Fruit fly (Drosophila melanogaster) whole organism, embryonic: ENCODE data around the gene qless.

Experiments
- Asciz ChIP-seq: fragments of 200-800 bp; sonication (Bioruptor generic); optimal IDR thresholded peaks from 2 replicates; lab custom pipeline; 2017; ENCODE audit warnings: missing biosample characterization, mild to moderate bottlenecking, missing genetic modification characterization, missing genetic modification reagents
- Awh ChIP-seq: fragments of 200-800 bp; sonication (Bioruptor generic); IDR thresholded peaks from 2 replicates; pipeline ENCODE4, ENCODE4 v1.3.6; 2022; ENCODE audit warnings: missing biosample characterization, missing genetic modification characterization
- Bgb ChIP-seq: fragments of 200-800 bp; sonication (Bioruptor generic); IDR thresholded peaks from 2 replicates; pipeline ENCODE4 v1.3.6; 2022; ENCODE audit warnings: missing biosample characterization, missing genetic modification characterization; ENCODE audit not compliant: partially characterized antibody
- CG10274 ChIP-seq: fragments of 200-800 bp; sonication (Bioruptor generic); optimal IDR thresholded peaks from 3 replicates; lab custom pipeline; 2017; ENCODE audit warnings: missing biosample characterization, mild to moderate bottlenecking, missing genetic modification characterization
- CG10543 ChIP-seq: fragments of 200-800 bp; sonication (Bioruptor generic); optimal IDR thresholded peaks from 3 replicates; lab custom pipeline; 2017; ENCODE audit warnings: missing biosample characterization, mild to moderate bottlenecking, missing genetic modification characterization, moderate library complexity
- CG12071 ChIP-seq: fragments of 200-800 bp; sonication (Bioruptor generic); optimal IDR thresholded peaks from 3 replicates; lab custom pipeline; 2018; ENCODE audit warnings: missing biosample characterization, mild to moderate bottlenecking, missing genetic modification characterization
- CG12219 ChIP-seq: fragments of 200-800 bp; sonication (Bioruptor generic); optimal IDR thresholded peaks from 3 replicates; lab custom pipeline; 2018; ENCODE audit warnings: missing biosample characterization, mild to moderate bottlenecking, missing genetic modification characterization
- CG14014 ChIP-seq: fragments of 200-800 bp; sonication (Bioruptor generic); IDR thresholded peaks from 2 replicates; pipeline ENCODE4 v1.3.6; 2022; ENCODE audit warnings: missing biosample characterization, missing genetic modification characterization
- CG15601 ChIP-seq: fragments of 200-800 bp; sonication (Bioruptor generic); optimal IDR thresholded peaks from 3 replicates; lab custom pipeline; 2019; ENCODE audit warnings: missing biosample characterization, mild to moderate bottlenecking, missing genetic modification characterization, moderate library complexity
- CG1603 ChIP-seq: fragments of 200-800 bp; sonication (Bioruptor generic); optimal IDR thresholded peaks from 2 replicates; lab custom pipeline; 2019; ENCODE audit warnings: missing biosample characterization, mild to moderate bottlenecking, missing genetic modification characterization, moderate library complexity
- CG17328 ChIP-seq: fragments of 200-800 bp; sonication (Bioruptor generic); IDR thresholded peaks from 2 replicates; pipeline ENCODE4 v1.3.6; 2022; ENCODE audit warnings: missing biosample characterization, missing genetic modification characterization
- CG30403 ChIP-seq: fragments of 200-800 bp; sonication (Bioruptor generic); optimal IDR thresholded peaks from 3 replicates; lab custom pipeline; 2016; ENCODE audit warnings: missing biosample characterization, missing genetic modification characterization
- CG32532 ChIP-seq: fragments of 200-800 bp; sonication (Bioruptor generic); IDR thresholded peaks from 2 replicates; pipeline ENCODE4 v1.3.6; 2022; ENCODE audit warnings: missing biosample characterization, missing genetic modification characterization
- CG32767 ChIP-seq: fragments of 200-800 bp; sonication (Bioruptor generic); IDR thresholded peaks from 2 replicates; pipeline ENCODE4 v1.3.6; 2022; ENCODE audit warnings: missing biosample characterization, missing genetic modification characterization
- CG3407 ChIP-seq: fragments of 200-800 bp; sonication (Bioruptor generic); optimal IDR thresholded peaks from 2 replicates; lab custom pipeline; 2018; ENCODE audit warnings: missing biosample characterization, mild to moderate bottlenecking, missing genetic modification characterization
- CG34422 ChIP-seq: fragments of 200-800 bp; sonication (Bioruptor generic); IDR thresholded peaks from 3 replicates; pipeline ENCODE4 v1.3.6; 2022; ENCODE audit warnings: missing biosample characterization, missing genetic modification characterization
- CG5180 ChIP-seq: fragments of 200-800 bp; sonication (Bioruptor generic); optimal IDR thresholded peaks from 3 replicates; lab custom pipeline; 2017; ENCODE audit warnings: missing biosample characterization, missing genetic modification characterization, mild to moderate bottlenecking, moderate library complexity, missing genetic modification reagents
- CG6654 ChIP-seq: fragments of 200-800 bp; sonication (Bioruptor generic); optimal IDR thresholded peaks from 2 replicates; lab custom pipeline; 2017; ENCODE audit warnings: missing biosample characterization, mild to moderate bottlenecking, missing genetic modification characterization
- CG6813 ChIP-seq: fragments of 200-800 bp; sonication (Bioruptor generic); optimal IDR thresholded peaks from 2 replicates; lab custom pipeline; 2017; ENCODE audit warnings: missing biosample characterization, missing genetic modification characterization, mild to moderate bottlenecking, moderate library complexity, missing genetic modification reagents
- CG7963 ChIP-seq: fragments of 200-800 bp; sonication (Bioruptor generic); IDR thresholded peaks from 3 replicates; pipeline ENCODE4 v1.3.6; 2022; ENCODE audit warnings: missing biosample characterization, missing genetic modification characterization; ENCODE audit not compliant: partially characterized antibody
- CG8281 ChIP-seq: fragments of 200-800 bp; sonication (Bioruptor generic); optimal IDR thresholded peaks from 2 replicates; lab custom pipeline; 2018; ENCODE audit warnings: missing biosample characterization, mild to moderate bottlenecking, missing genetic modification characterization, moderate library complexity
- CG8359 ChIP-seq: fragments of 200-800 bp; sonication (Bioruptor generic); optimal IDR thresholded peaks from 2 replicates; lab custom pipeline; 2017; ENCODE audit warnings: missing biosample characterization, mild to moderate bottlenecking, missing genetic modification characterization, borderline replicate concordance
- CG9932 ChIP-seq: fragments of 200-800 bp; sonication (Bioruptor generic); IDR thresholded peaks from 2 replicates; pipeline ENCODE4 v1.3.6; 2022; ENCODE audit warnings: missing biosample characterization, missing genetic modification characterization
- Deaf1 ChIP-seq: fragments of 200-800 bp; optimal IDR thresholded peaks from 3 replicates; lab custom pipeline; 2019; ENCODE audit warnings: missing biosample characterization, mild to moderate bottlenecking, missing genetic modification characterization, moderate library complexity
- Eip74EF ChIP-seq, 2 experiments: fragments of 200-800 bp in 1 of 2; fragments of >200 bp in 1 of 2; sonication (Bioruptor generic) in 1 of 2; optimal IDR thresholded peaks; 2 replicates each; lab custom pipeline; 2017 to 2019; ENCODE audit warnings: missing biosample characterization in 2 of 2, missing genetic modification characterization in 2 of 2, mild to moderate bottlenecking in 1 of 2, moderate library complexity in 1 of 2
- Ets97D ChIP-seq: fragments of 200-800 bp; sonication (Bioruptor generic); optimal IDR thresholded peaks from 3 replicates; lab custom pipeline; 2016; ENCODE audit warnings: missing biosample characterization, missing genetic modification characterization
- Gsc ChIP-seq: fragments of 200-800 bp; sonication (Bioruptor generic); IDR thresholded peaks from 2 replicates; pipeline ENCODE4 v1.3.6; 2022; ENCODE audit warnings: missing biosample characterization, missing genetic modification characterization
- Hr39 ChIP-seq: fragments of >200 bp; optimal IDR thresholded peaks from 2 replicates; lab custom pipeline; 2017
- Hr78 ChIP-seq, 2 experiments: fragments of 200-800 bp in 1 of 2; fragments of >200 bp in 1 of 2; sonication (Bioruptor generic) in 1 of 2; optimal IDR thresholded peaks; 2 replicates each; lab custom pipeline; 2017 to 2019; ENCODE audit warnings: missing biosample characterization in 2 of 2, missing genetic modification characterization in 2 of 2, mild to moderate bottlenecking in 1 of 2, moderate library complexity in 1 of 2
- Oaz ChIP-seq: fragments of 200-800 bp; sonication (Bioruptor generic); IDR thresholded peaks from 2 replicates; pipeline ENCODE4 v1.3.6; 2022; ENCODE audit warnings: missing biosample characterization, missing genetic modification characterization
- Pdp1 ChIP-seq, 2 experiments: fragments of 200-800 bp; sonication (Bioruptor generic); optimal IDR thresholded peaks; 3 replicates each; lab custom pipeline; 2016; ENCODE audit warnings: missing biosample characterization in 2 of 2, missing genetic modification characterization in 2 of 2, mild to moderate bottlenecking in 1 of 2, moderate library complexity in 1 of 2
- Sin3A ChIP-seq: fragments of >200 bp; optimal IDR thresholded peaks from 2 replicates; lab custom pipeline; 2018
- Sox102F ChIP-seq: fragments of 200-800 bp; sonication (Bioruptor generic); optimal IDR thresholded peaks from 2 replicates; lab custom pipeline; 2018; ENCODE audit warnings: missing biosample characterization, mild to moderate bottlenecking, missing genetic modification characterization, moderate library complexity
- Sry-δ ChIP-seq: fragments of 200-800 bp; sonication (Bioruptor generic); optimal IDR thresholded peaks from 2 replicates; lab custom pipeline; 2016; ENCODE audit warnings: missing biosample characterization, missing genetic modification characterization
- Xrp1 ChIP-seq: fragments of 200-800 bp; sonication (Bioruptor generic); IDR thresholded peaks from 2 replicates; pipeline ENCODE4 v1.3.6; 2022; ENCODE audit warnings: missing biosample characterization, missing genetic modification characterization
- YL-1 ChIP-seq: fragments of 200-800 bp; sonication (Bioruptor generic); optimal IDR thresholded peaks from 3 replicates; lab custom pipeline; 2017; ENCODE audit warnings: missing biosample characterization, mild to moderate bottlenecking, missing genetic modification characterization
- bigmax ChIP-seq: fragments of 200-800 bp; sonication (Bioruptor generic); optimal IDR thresholded peaks from 2 replicates; lab custom pipeline; 2018; ENCODE audit warnings: missing biosample characterization, mild to moderate bottlenecking, missing genetic modification characterization
- dmrt99B ChIP-seq: fragments of 200-800 bp; sonication (Bioruptor generic); optimal IDR thresholded peaks from 2 replicates; lab custom pipeline; 2018; ENCODE audit warnings: missing biosample characterization, mild to moderate bottlenecking, missing genetic modification characterization, moderate library complexity
- gce ChIP-seq: fragments of 200-800 bp; sonication (Bioruptor generic); IDR thresholded peaks from 3 replicates; pipeline ENCODE4 v1.3.6; 2022; ENCODE audit warnings: missing biosample characterization, missing genetic modification characterization
- gt ChIP-seq: fragments of 200-800 bp; sonication (Bioruptor generic); IDR thresholded peaks from 2 replicates; pipeline ENCODE4 v1.3.6; 2022; ENCODE audit warnings: missing biosample characterization, missing genetic modification characterization
- mam ChIP-seq: fragments of 200-800 bp; sonication (Bioruptor generic); optimal IDR thresholded peaks from 3 replicates; lab custom pipeline; 2016; ENCODE audit warnings: missing biosample characterization, missing genetic modification characterization
- nom ChIP-seq: fragments of 200-800 bp; sonication (Bioruptor generic); optimal IDR thresholded peaks from 2 replicates; lab custom pipeline; 2017; ENCODE audit warnings: missing biosample characterization, missing genetic modification characterization, mild to moderate bottlenecking, moderate library complexity, missing genetic modification reagents
- oc ChIP-seq: fragments of 200-800 bp; sonication (Bioruptor generic); optimal IDR thresholded peaks from 2 replicates; lab custom pipeline; 2018; ENCODE audit warnings: missing biosample characterization, mild to moderate bottlenecking, missing genetic modification characterization, moderate library complexity
- otp ChIP-seq: fragments of 200-800 bp; sonication (Bioruptor generic); IDR thresholded peaks from 3 replicates; pipeline ENCODE4, ENCODE4 v1.3.6; 2022; ENCODE audit warnings: missing biosample characterization, missing genetic modification characterization
- pros ChIP-seq: fragments of 200-800 bp; sonication (Bioruptor generic); optimal IDR thresholded peaks from 3 replicates; lab custom pipeline; 2019; ENCODE audit warnings: missing biosample characterization, mild to moderate bottlenecking, missing genetic modification characterization, moderate library complexity
- pum ChIP-seq: fragments of 200-800 bp; sonication (Bioruptor generic); optimal IDR thresholded peaks from 2 replicates; lab custom pipeline; 2016; ENCODE audit warnings: missing biosample characterization, missing genetic modification characterization
- sens ChIP-seq: fragments of 200-800 bp; sonication (Bioruptor generic); peaks from one replicate; lab custom pipeline; 2016; ENCODE audit warnings: missing biosample characterization, missing genetic modification characterization
- seq ChIP-seq: fragments of 200-800 bp; sonication (Bioruptor generic); IDR thresholded peaks from 2 replicates; pipeline ENCODE4 v1.3.6; 2022; ENCODE audit warnings: missing biosample characterization, missing genetic modification characterization
- ttk ChIP-seq: fragments of 200-800 bp; sonication (Bioruptor generic); IDR thresholded peaks from 2 replicates; pipeline ENCODE4 v2.1.2; 2022; ENCODE audit warnings: missing biosample characterization, missing genetic modification characterization

qless gene

dm6 chr3R:31243079-31243668 lies 9.2 kb downstream of the qless start (continued):
- TF ChIP-seq YL-1 (GFP tag; lab: Kevin White, UChicago) (no peak), gt (GFP tag; lab: Robert Waterston, UW) (no peak), Sox102F (peak; percentile 8), CG7963 (GFP tag; lab: Robert Waterston, UW) (no peak), Gsc (GFP tag; lab: Robert Waterston, UW) (no peak), CG32767 (GFP tag; lab: Robert Waterston, UW) (no peak), CG12219 (GFP tag; lab: Kevin White, UChicago) (no peak), Xrp1 (GFP tag; lab: Robert Waterston, UW) (0 out of 2 replicates have a peak, but pooled peaks have one; percentile 18), Oaz (no peak), CG14014 (GFP tag; lab: Robert Waterston, UW) (no peak), CG8359 (GFP tag; lab: Kevin White, UChicago) (no peak)
- TF ChIP-seq, all 482 proteins: peak for 9

DNA sequence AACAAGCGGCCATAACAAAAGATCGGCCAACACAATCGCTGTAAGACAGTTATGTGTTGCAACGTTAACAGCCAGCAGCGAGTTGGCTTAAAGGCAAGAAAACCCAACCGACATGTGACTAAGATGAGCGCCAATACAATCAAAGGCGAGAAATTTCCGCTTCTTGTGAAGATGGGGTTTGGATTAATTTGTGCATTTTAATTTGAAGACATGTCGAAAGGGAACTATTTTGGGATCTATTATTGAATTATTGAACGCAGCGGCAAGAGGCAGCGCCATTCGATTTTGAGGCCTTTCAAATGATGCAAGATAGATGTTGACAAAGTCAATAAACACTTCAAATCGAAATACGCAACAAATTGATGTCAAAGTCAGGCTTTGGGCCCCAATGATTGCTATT lies 11.3 kb downstream of the qless start:
- peak; percentile 10 for TF ChIP-seq CG12071
- no peak for TF ChIP-seq Eip74EF (GFP tag; optimal IDR thresholded peaks at IDR 0.05; lab: Kevin White, UChicago)
- peak; percentile 52; the same call in 1 of the 2 replicates for TF ChIP-seq Awh (GFP tag; lab: Robert Waterston, UW)
- peak; percentile 11 for TF ChIP-seq CG15601 (tag; lab: Kevin White, UChicago)
- TF ChIP-seq CG5180 (GFP tag; lab: Kevin White, UChicago), result no peak
- peak; percentile 63 for TF ChIP-seq pros
- TF ChIP-seq otp, result 0 out of 3 replicates have a peak, but pooled peaks have one; percentile 25
- TF ChIP-seq CG3407, result peak; percentile 2
- TF ChIP-seq CG6813, result peak; percentile 19
- peak; percentile 62 for TF ChIP-seq sens (GFP tag; lab: Kevin White, UChicago)
- no peak for TF ChIP-seq CG17328 (GFP tag; lab: Robert Waterston, UW)
- no peak for TF ChIP-seq ttk (GFP tag; lab: Robert Waterston, UW)
- peak in 1 of 2 experiments; percentile 18 for TF ChIP-seq Pdp1 (GFP tag; optimal IDR thresholded peaks at IDR 0.05; lab: Kevin White, UChicago)
- TF ChIP-seq Hr39, result no peak
- peak; percentile 16 for TF ChIP-seq Sox102F
- TF ChIP-seq Asciz (GFP tag; lab: Kevin White, UChicago), result peak; percentile 26
- no peak for TF ChIP-seq CG6654 (GFP tag; lab: Kevin White, UChicago)
- TF ChIP-seq mam (GFP tag; lab: Kevin White, UChicago), result no peak
- TF ChIP-seq CG10543 (GFP tag; lab: Kevin White, UChicago), result no peak
- TF ChIP-seq CG8281 (tag; lab: Kevin White, UChicago), result peak; percentile 59
- no peak for TF ChIP-seq gce (GFP tag; lab: Robert Waterston, UW)
- TF ChIP-seq dmrt99B, result peak; percentile 17
- peak; percentile 61 for TF ChIP-seq oc
- TF ChIP-seq bigmax (GFP tag; lab: Kevin White, UChicago), result no peak
- peak; percentile 20 for TF ChIP-seq CG1603 (tag; lab: Kevin White, UChicago)

DNA sequence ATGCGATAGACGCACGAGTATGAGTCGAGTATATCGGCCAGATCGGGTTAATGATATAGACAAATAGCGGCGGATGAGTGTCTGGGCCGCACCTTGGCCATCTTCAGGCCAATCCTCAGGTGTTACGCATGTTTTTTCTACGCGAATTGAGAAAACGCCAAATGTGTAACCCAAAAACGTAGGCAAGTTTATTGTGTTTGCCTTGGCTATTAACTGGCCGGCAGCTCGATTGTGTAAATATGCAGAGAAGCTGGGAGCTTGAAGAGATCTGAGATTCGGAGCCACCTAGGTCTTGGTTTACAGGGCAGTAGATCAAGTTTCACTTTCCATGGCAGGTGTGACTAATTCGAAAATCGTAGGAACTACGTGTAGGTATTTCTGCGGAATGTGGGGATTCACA lies 12.4 kb downstream of the qless start:
- TF ChIP-seq CG30403 (GFP tag; lab: Kevin White, UChicago) (no peak), Sin3A (lab: Kevin White, UChicago) (no peak), CG10274 (GFP tag; lab: Kevin White, UChicago) (no peak), Sry-δ (no peak), Ets97D (no peak), Deaf1 (no peak), dmrt99B (no peak), CG9932 (GFP tag; lab: Robert Waterston, UW) (no peak), pum (GFP tag; lab: Kevin White, UChicago) (no peak), nom (GFP tag; lab: Kevin White, UChicago) (no peak), Hr78 (GFP tag; optimal IDR thresholded peaks at IDR 0.05; lab: Kevin White, UChicago) (peak in 1 of 2 experiments; percentile 76), Bgb (GFP tag; lab: Robert Waterston, UW) (no peak), seq (GFP tag; lab: Robert Waterston, UW) (0 out of 2 replicates have a peak, but pooled peaks have one; percentile 34), CG32532 (GFP tag; lab: Robert Waterston, UW) (no peak), CG34422 (GFP tag; lab: Robert Waterston, UW) (no peak), gce (GFP tag; lab: Robert Waterston, UW) (no peak)
